Worm (Caenorhabditis elegans): ENCODE data around the gene C56A3.6.

- TF ChIP-seq flt-1 (GFP tag; IDR thresholded peaks at IDR 0.05) = no peak
- TF ChIP-seq ztf-29 (GFP tag; IDR thresholded peaks at IDR 0.05) = no peak
- no peak for TF ChIP-seq ztf-23 (GFP tag; IDR thresholded peaks at IDR 0.05)
- TF ChIP-seq med-1 (GFP tag; optimal IDR thresholded peaks at IDR 0.05; ENCODE audit: insufficient read depth) = no peak
- TF ChIP-seq tab-1 (GFP tag; IDR thresholded peaks at IDR 0.05) = no peak
- TF ChIP-seq klf-2 (GFP tag; conservative IDR thresholded peaks at IDR 0.05) = no peak
- TF ChIP-seq cog-1 (tag; optimal IDR thresholded peaks at IDR 0.05) = no peak
- TF ChIP-seq ref-1 (GFP tag; conservative IDR thresholded peaks at IDR 0.05) = no peak
- TF ChIP-seq T22C8.4 (GFP tag; IDR thresholded peaks at IDR 0.05) = no peak
Observed at ce11 chrV:13506321-13506720, 49.9 kb downstream of the C56A3.6 start, which contains the start of gene R11G10.4.
